Worm (Caenorhabditis elegans): ENCODE measurements around the gene fipr-16.
A peak's percentile ranks its signal among the peaks of the same experiment; 100 is the strongest.

fipr-16 gene

ce11 chrIII:8552125-8552524 lies 38.7 kb downstream of the fipr-16 start, which contains the start of gene C02D5.4 (continued):
- TF ChIP-seq nhr-85 (tag) (peak; percentile 22), fkh-4 (tag; optimal IDR thresholded peaks at IDR 0.05; ENCODE audit: borderline replicate concordance) (no peak), sptf-1 (tag; optimal IDR thresholded peaks at IDR 0.05) (no peak), hlh-4 (tag; optimal IDR thresholded peaks at IDR 0.05) (no peak), tlp-1 (tag; optimal IDR thresholded peaks at IDR 0.05) (no peak), alr-1 (tag; optimal IDR thresholded peaks at IDR 0.05; ENCODE audit: borderline replicate concordance) (no peak), aha-1 (tag; optimal IDR thresholded peaks at IDR 0.05) (no peak), skn-1 (tag; optimal IDR thresholded peaks at IDR 0.05) (peak; percentile 100), irx-1 (tag; optimal IDR thresholded peaks at IDR 0.05) (no peak), ztf-11 (tag; optimal IDR thresholded peaks at IDR 0.05) (no peak), C16A3.4 (tag; optimal IDR thresholded peaks at IDR 0.05) (no peak), egl-13 (tag; optimal IDR thresholded peaks at IDR 0.05) (no peak), nhr-71 (tag; optimal IDR thresholded peaks at IDR 0.05) (peak; percentile 28), blmp-1 (tag; optimal IDR thresholded peaks at IDR 0.05) (peak; percentile 63), swsn-7 (tag; optimal IDR thresholded peaks at IDR 0.05) (peak; percentile 2)

- no peak for TF ChIP-seq nhr-19 (GFP tag; conservative IDR thresholded peaks at IDR 0.05)
- TF ChIP-seq lsy-2 (tag; optimal IDR thresholded peaks at IDR 0.05), result no peak
- no peak for TF ChIP-seq unc-86 (tag; optimal IDR thresholded peaks at IDR 0.05)
- no peak for TF ChIP-seq lin-14 (GFP tag; optimal IDR thresholded peaks at IDR 0.05)
- TF ChIP-seq hpl-2 (GFP tag; optimal IDR thresholded peaks at IDR 0.05), result no peak
- TF ChIP-seq zip-4 (GFP tag; optimal IDR thresholded peaks at IDR 0.05), result no peak
- no peak for TF ChIP-seq hlh-4 (tag; optimal IDR thresholded peaks at IDR 0.05)
- TF ChIP-seq egl-27 (tag; optimal IDR thresholded peaks at IDR 0.05), result no peak
- no peak for TF ChIP-seq sup-37 (GFP tag; optimal IDR thresholded peaks at IDR 0.05)
- no peak for TF ChIP-seq lin-15B (tag; optimal IDR thresholded peaks at IDR 0.05)
- TF ChIP-seq skn-1 (tag; optimal IDR thresholded peaks at IDR 0.05), result no peak
- TF ChIP-seq fkh-8 (tag; optimal IDR thresholded peaks at IDR 0.05), result no peak
- TF ChIP-seq C04F5.9 (tag; optimal IDR thresholded peaks at IDR 0.05), result no peak
- TF ChIP-seq dpl-1 (GFP tag; optimal IDR thresholded peaks at IDR 0.05), result no peak
- TF ChIP-seq snu-23 (GFP tag; optimal IDR thresholded peaks at IDR 0.05), result no peak
- TF ChIP-seq blmp-1 (tag; optimal IDR thresholded peaks at IDR 0.05), result no peak
- TF ChIP-seq C34B4.2 (tag; optimal IDR thresholded peaks at IDR 0.05), result no peak
- no peak for TF ChIP-seq lir-3 (tag; optimal IDR thresholded peaks at IDR 0.05; ENCODE audit: poor library complexity)
- TF ChIP-seq isw-1 (GFP tag; IDR thresholded peaks at IDR 0.05), result no peak
- no peak for TF ChIP-seq tbx-2 (tag; optimal IDR thresholded peaks at IDR 0.05)
Observed at ce11 chrIII:8551705-8552104, 39.1 kb downstream of the fipr-16 start.

ce11 chrIII:8545515-8545914 lies 45.3 kb downstream of the fipr-16 start, which contains the start of gene ZC21.6:
Gene ZC21.6, minus strand, starts transcription at chrIII:8545615.
- TF ChIP-seq irx-1 (tag; optimal IDR thresholded peaks at IDR 0.05), result no peak
- TF ChIP-seq nhr-47 (tag; optimal IDR thresholded peaks at IDR 0.05), result no peak
- TF ChIP-seq unc-30 (tag; optimal IDR thresholded peaks at IDR 0.05), result no peak
- no peak for TF ChIP-seq lir-3 (tag; optimal IDR thresholded peaks at IDR 0.05; ENCODE audit: poor library complexity)
- no peak for TF ChIP-seq pax-3 (tag; optimal IDR thresholded peaks at IDR 0.05)
- TF ChIP-seq ceh-88 (GFP tag; IDR thresholded peaks at IDR 0.05), result no peak
- no peak for TF ChIP-seq Y116A8C.19 (tag; optimal IDR thresholded peaks at IDR 0.05; ENCODE audit: borderline replicate concordance)
- TF ChIP-seq nhr-237 (tag; optimal IDR thresholded peaks at IDR 0.05), result no peak
- TF ChIP-seq alr-1 (tag; optimal IDR thresholded peaks at IDR 0.05; ENCODE audit: borderline replicate concordance), result no peak
